Worm (Caenorhabditis elegans) whole organism, young adult: ENCODE measurements around the gene F39H12.3.

Experiments
- B0336.3 ChIP-seq: fragments of 200-800 bp; sonication (Bioruptor generic); IDR thresholded peaks from 2 replicates; pipeline ENCODE4 v1.3.6; 2022; ENCODE audit warnings: missing genetic modification characterization, missing compliant biosample characterization
- D2030.7 ChIP-seq: fragments of 200-800 bp; sonication (Bioruptor generic); IDR thresholded peaks from 2 replicates; pipeline ENCODE4 v1.3.6; 2022; ENCODE audit warnings: missing genetic modification reagents, missing genetic modification characterization, missing compliant biosample characterization
- F39B2.1 ChIP-seq: fragments of 200-800 bp; sonication (Bioruptor generic); IDR thresholded peaks from 2 replicates; pipeline ENCODE4 v1.3.6; 2022; ENCODE audit warnings: missing genetic modification reagents, missing genetic modification characterization, missing compliant biosample characterization
- F57A8.1 ChIP-seq: fragments of 200-800 bp; sonication (Bioruptor generic); optimal IDR thresholded peaks from 2 replicates; lab custom pipeline; 2018; ENCODE audit warnings: mild to moderate bottlenecking, missing genetic modification characterization, moderate library complexity, missing compliant biosample characterization
- K12H6.12 ChIP-seq: fragments of 200-800 bp; sonication (Bioruptor generic); optimal IDR thresholded peaks from 2 replicates; lab custom pipeline; 2018; ENCODE audit warnings: mild to moderate bottlenecking, missing genetic modification characterization, missing compliant biosample characterization
- T26A5.8 ChIP-seq: sonication (generic microtip); optimal IDR thresholded peaks from 2 replicates; lab custom pipeline; 2016; ENCODE audit warnings: missing genetic modification characterization, missing compliant biosample characterization
- Y53G8AR.9 ChIP-seq: fragments of 200-800 bp; sonication (Bioruptor generic); conservative IDR thresholded peaks from 2 replicates; pipeline ENCODE4 v1.3.6; 2022; ENCODE audit warnings: missing genetic modification reagents, missing genetic modification characterization, missing compliant biosample characterization
- attf-3 ChIP-seq: fragments of 200-800 bp; sonication (Bioruptor generic); conservative IDR thresholded peaks from 2 replicates; pipeline ENCODE4 v1.3.6; 2022; ENCODE audit warnings: missing genetic modification reagents, missing genetic modification characterization, missing compliant biosample characterization
- attf-5 ChIP-seq: fragments of 200-800 bp; sonication (Bioruptor generic); optimal IDR thresholded peaks from 2 replicates; lab custom pipeline; 2018; ENCODE audit warnings: mild to moderate bottlenecking, missing genetic modification characterization, missing compliant biosample characterization
- bed-1 ChIP-seq: fragments of 200-800 bp; sonication (Bioruptor generic); IDR thresholded peaks from 2 replicates; pipeline ENCODE4 v1.3.6; 2022; ENCODE audit warnings: missing genetic modification reagents, missing genetic modification characterization, missing compliant biosample characterization
- cebp-1 ChIP-seq, 2 experiments: fragments of 200-800 bp in 1 of 2; sonication (Bioruptor generic) in 1 of 2; sonication (generic microtip) in 1 of 2; IDR thresholded peaks in 1 of 2; optimal IDR thresholded peaks in 1 of 2; 2 replicates each; pipeline versions ENCODE4 v1.3.6 to Lab custom; 2017 to 2022; ENCODE audit warnings: missing compliant biosample characterization in 2 of 2, missing genetic modification characterization in 2 of 2, mild to moderate bottlenecking in 1 of 2, missing genetic modification reagents in 1 of 2, moderate library complexity in 1 of 2
- cebp-2 ChIP-seq: fragments of 200-800 bp; sonication (Bioruptor generic); IDR thresholded peaks from 2 replicates; pipeline ENCODE4 v1.3.6; 2022; ENCODE audit warnings: missing genetic modification characterization, missing compliant biosample characterization
- ceh-27 ChIP-seq: fragments of 200-800 bp; sonication (Bioruptor generic); optimal IDR thresholded peaks from 2 replicates; lab custom pipeline; 2018; ENCODE audit warnings: mild to moderate bottlenecking, missing genetic modification characterization, moderate library complexity, missing compliant biosample characterization
- dox-1 ChIP-seq: fragments of 200-800 bp; sonication (Bioruptor generic); IDR thresholded peaks from 2 replicates; pipeline ENCODE4 v1.3.6; 2022; ENCODE audit warnings: missing genetic modification reagents, missing genetic modification characterization, missing compliant biosample characterization
- efl-1 ChIP-seq: fragments of 150-350 bp; optimal IDR thresholded peaks from 2 replicates; lab custom pipeline; 2014; ENCODE audit warnings: missing biosample characterization, missing genetic modification reagents, missing genetic modification characterization
- egl-18 ChIP-seq: fragments of 200-800 bp; sonication (Bioruptor generic); IDR thresholded peaks from 2 replicates; pipeline ENCODE4 v1.3.6; 2022; ENCODE audit warnings: missing genetic modification reagents, missing genetic modification characterization, missing compliant biosample characterization
- egrh-3 ChIP-seq: fragments of 200-800 bp; sonication (Bioruptor generic); IDR thresholded peaks from 2 replicates; pipeline ENCODE4 v1.3.6; 2022; ENCODE audit warnings: missing genetic modification reagents, missing genetic modification characterization, missing compliant biosample characterization
- ekl-4 ChIP-seq: fragments of 200-800 bp; sonication (Bioruptor generic); IDR thresholded peaks from 2 replicates; pipeline ENCODE4 v1.3.6; 2022; ENCODE audit warnings: missing genetic modification reagents, missing genetic modification characterization, missing compliant biosample characterization
- hlh-12 ChIP-seq: sonication (generic microtip); optimal IDR thresholded peaks from 2 replicates; lab custom pipeline; 2016; ENCODE audit warnings: missing genetic modification characterization, missing compliant biosample characterization
- hmg-1.2 ChIP-seq: fragments of 200-800 bp; sonication (Bioruptor generic); IDR thresholded peaks from 2 replicates; pipeline ENCODE4 v1.3.6; 2022; ENCODE audit warnings: missing genetic modification reagents, missing genetic modification characterization, missing compliant biosample characterization
- hrde-1 ChIP-seq: sonication (generic microtip); optimal IDR thresholded peaks from 2 replicates; lab custom pipeline; 2016; ENCODE audit warnings: missing genetic modification characterization, mild to moderate bottlenecking, missing compliant biosample characterization, moderate library complexity, missing genotype, missing genetic modification reagents, borderline replicate concordance
- hsf-1 ChIP-seq: fragments of 200-800 bp; sonication (Bioruptor generic); IDR thresholded peaks from 2 replicates; pipeline ENCODE4 v1.3.6; 2022; ENCODE audit warnings: missing genetic modification reagents, missing genetic modification characterization, missing compliant biosample characterization
- lag-1 ChIP-seq: fragments of 200-800 bp; sonication (Bioruptor generic); IDR thresholded peaks from 2 replicates; pipeline ENCODE4 v1.3.6; 2022; ENCODE audit warnings: missing genetic modification reagents, missing genetic modification characterization, missing compliant biosample characterization
- lin-40 ChIP-seq: sonication (generic microtip); optimal IDR thresholded peaks from 2 replicates; lab custom pipeline; 2016; ENCODE audit warnings: missing genetic modification characterization, mild to moderate bottlenecking, missing compliant biosample characterization, missing genotype, missing genetic modification reagents
- lsl-1 ChIP-seq: fragments of 200-800 bp; sonication (Bioruptor generic); optimal IDR thresholded peaks from 2 replicates; lab custom pipeline; 2018; ENCODE audit warnings: mild to moderate bottlenecking, missing genetic modification characterization, moderate library complexity, missing compliant biosample characterization
- madf-3 ChIP-seq: fragments of 200-800 bp; sonication (Bioruptor generic); IDR thresholded peaks from 2 replicates; pipeline ENCODE4 v1.3.6; 2022; ENCODE audit warnings: missing genetic modification reagents, missing genetic modification characterization, missing compliant biosample characterization
- madf-6 ChIP-seq: fragments of 200-800 bp; sonication (Bioruptor generic); IDR thresholded peaks from 2 replicates; pipeline ENCODE4 v1.3.6; 2022; ENCODE audit warnings: missing genetic modification reagents, missing genetic modification characterization, missing compliant biosample characterization
- mcd-1 ChIP-seq: fragments of 200-800 bp; sonication (Bioruptor generic); IDR thresholded peaks from 2 replicates; pipeline ENCODE4 v1.3.6; 2022; ENCODE audit warnings: missing genetic modification reagents, missing genetic modification characterization, missing compliant biosample characterization
- mxl-1 ChIP-seq: sonication (generic microtip); optimal IDR thresholded peaks from 2 replicates; lab custom pipeline; 2016; ENCODE audit warnings: missing genetic modification characterization, missing compliant biosample characterization
- nhr-179 ChIP-seq: sonication (generic microtip); optimal IDR thresholded peaks from 2 replicates; lab custom pipeline; 2016; ENCODE audit warnings: mild to moderate bottlenecking, missing genetic modification characterization, missing compliant biosample characterization
- nhr-27 ChIP-seq: fragments of 200-800 bp; sonication (Bioruptor generic); optimal IDR thresholded peaks from 2 replicates; lab custom pipeline; 2018; ENCODE audit warnings: mild to moderate bottlenecking, missing genetic modification characterization, moderate library complexity, missing compliant biosample characterization
- nhr-80 ChIP-seq: sonication (generic microtip); optimal IDR thresholded peaks from 2 replicates; lab custom pipeline; 2016; ENCODE audit warnings: missing genetic modification characterization, missing compliant biosample characterization
- nhr-90 ChIP-seq: sonication (generic microtip); optimal IDR thresholded peaks from 2 replicates; lab custom pipeline; 2016; ENCODE audit warnings: missing genotype, mild to moderate bottlenecking, missing genetic modification characterization, missing compliant biosample characterization
- rcor-1 ChIP-seq: fragments of 200-800 bp; sonication (Bioruptor generic); IDR thresholded peaks from 2 replicates; pipeline ENCODE4 v1.3.6; 2022; ENCODE audit warnings: missing genetic modification reagents, missing genetic modification characterization, missing compliant biosample characterization
- rpc-1 ChIP-seq, 2 experiments: fragments of 150-350 bp in 1 of 2; sonication (generic microtip) in 1 of 2; optimal IDR thresholded peaks; 2 replicates each; lab custom pipeline; 2014 to 2018; ENCODE audit warnings: missing biosample characterization in 1 of 2, missing genetic modification characterization in 1 of 2, missing genetic modification reagents in 1 of 2, missing genotype in 1 of 2
- sdz-38 ChIP-seq: sonication (generic microtip); optimal IDR thresholded peaks from 2 replicates; lab custom pipeline; 2016; ENCODE audit warnings: missing genotype, missing genetic modification characterization, missing compliant biosample characterization
- sea-2 ChIP-seq: fragments of 200-800 bp; sonication (Bioruptor generic); IDR thresholded peaks from 2 replicates; pipeline ENCODE4 v1.3.6; 2022; ENCODE audit warnings: missing genetic modification characterization, missing compliant biosample characterization
- snpc-4 ChIP-seq, 5 experiments: fragments of 150-350 bp in 1 of 5; sonication (generic microtip) in 4 of 5; optimal IDR thresholded peaks; 2 replicates each; lab custom pipeline; 2014 to 2018; ENCODE audit warnings: missing genetic modification characterization in 5 of 5, missing biosample characterization in 3 of 5, antibody characterized with exemption in 2 of 5, mild to moderate bottlenecking in 2 of 5, missing compliant biosample characterization in 2 of 5, missing genotype in 2 of 5, moderate library complexity in 2 of 5, missing genetic modification reagents in 1 of 5
- sptf-2 ChIP-seq: fragments of 200-800 bp; sonication (Bioruptor generic); optimal IDR thresholded peaks from 2 replicates; lab custom pipeline; 2018; ENCODE audit warnings: mild to moderate bottlenecking, missing genetic modification characterization, missing compliant biosample characterization
- unc-130 ChIP-seq: sonication (generic microtip); optimal IDR thresholded peaks from 2 replicates; lab custom pipeline; 2016; ENCODE audit warnings: missing genetic modification reagents, missing genetic modification characterization, missing compliant biosample characterization
- xnd-1 ChIP-seq: sonication (generic microtip); optimal IDR thresholded peaks from 2 replicates; lab custom pipeline; 2016; ENCODE audit warnings: missing genotype, missing genetic modification reagents, missing genetic modification characterization, missing compliant biosample characterization
- zfh-2 ChIP-seq: fragments of 200-800 bp; sonication (Bioruptor generic); conservative IDR thresholded peaks from 2 replicates; pipeline ENCODE4 v1.3.6; 2022; ENCODE audit warnings: missing genetic modification reagents, missing genetic modification characterization, missing compliant biosample characterization
- ztf-3 ChIP-seq: fragments of 200-800 bp; sonication (Bioruptor generic); optimal IDR thresholded peaks from 2 replicates; lab custom pipeline; 2018; ENCODE audit warnings: mild to moderate bottlenecking, missing genetic modification characterization, missing compliant biosample characterization

The F39H12.3 gene

ce11 chrX:871957-872715, 30.8 kb upstream of the F39H12.3 start, which contains the start of gene F56F10.1 (continued):
- TF ChIP-seq snpc-4 (GFP tag; optimal IDR thresholded peaks at IDR 0.05; lab: Kevin White, UChicago) (peak; percentile 35), snpc-4 (tag; optimal IDR thresholded peaks at IDR 0.05; lab: Kevin White, UChicago) (peak; percentile 20 to 93 (median 72)), hsf-1 (GFP tag; lab: Robert Waterston, UW) (no peak), sea-2 (GFP tag; lab: Robert Waterston, UW) (no peak), T26A5.8 (no peak), hrde-1 (tag; lab: Kevin White, UChicago) (no peak), nhr-27 (tag; lab: Kevin White, UChicago) (no peak), unc-130 (GFP tag; lab: Kevin White, UChicago) (no peak), F39B2.1 (0 out of 2 replicates have a peak, but pooled peaks have one; percentile 39), sdz-38 (no peak), ceh-27 (GFP tag; lab: Kevin White, UChicago) (no peak), hlh-12 (tag; lab: Kevin White, UChicago) (no peak), attf-3 (GFP tag; lab: Robert Waterston, UW) (no peak), cebp-2 (no peak), Y53G8AR.9 (no peak), sptf-2 (GFP tag; lab: Kevin White, UChicago) (no peak), ekl-4 (no peak)

- TF ChIP-seq mxl-1 (tag; lab: Kevin White, UChicago) (no peak), zfh-2 (peak; percentile 74), T26A5.8 (no peak), cebp-1 (GFP tag; IDR thresholded peaks at IDR 0.05; lab: Robert Waterston, UW) (peak; percentile 70; the same call in 1 of the 2 replicates), cebp-1 (tag; optimal IDR thresholded peaks at IDR 0.05; lab: Kevin White, UChicago) (peak; percentile 93), madf-3 (GFP tag; lab: Robert Waterston, UW) (0 out of 2 replicates have a peak, but pooled peaks have one; percentile 16), hmg-1.2 (GFP tag; lab: Robert Waterston, UW) (peak; percentile 83), mcd-1 (GFP tag; lab: Robert Waterston, UW) (peak; percentile 41; the same call in 1 of the 2 replicates), sptf-2 (GFP tag; lab: Kevin White, UChicago) (no peak), rcor-1 (GFP tag; lab: Robert Waterston, UW) (0 out of 2 replicates have a peak, but pooled peaks have one; percentile 22), dox-1 (peak; percentile 58; the same call in 1 of the 2 replicates), nhr-80 (peak; percentile 26), egrh-3 (GFP tag; lab: Robert Waterston, UW) (peak; percentile 29; the same call in 1 of the 2 replicates)
Observed at ce11 chrX:871020-871419, 29.7 kb upstream of the F39H12.3 start, which contains the start of gene lgl-1. Gene lgl-1, minus strand, starts transcription at chrX:871089.

ce11 chrX:865214-865613, 23.9 kb upstream of the F39H12.3 start:
- TF ChIP-seq efl-1 (GFP tag; lab: Kevin White, UChicago) (no peak), lag-1 (GFP tag; lab: Robert Waterston, UW) (no peak), egl-18 (no peak), nhr-179 (no peak), rpc-1 (optimal IDR thresholded peaks at IDR 0.05; lab: Kevin White, UChicago) (peak; percentile 56), rpc-1 (tag; optimal IDR thresholded peaks at IDR 0.05; lab: Kevin White, UChicago) (peak; percentile 77), madf-6 (0 out of 2 replicates have a peak, but pooled peaks have one; percentile 12), snpc-4 (GFP tag; optimal IDR thresholded peaks at IDR 0.05; lab: Kevin White, UChicago) (no peak), snpc-4 (tag; optimal IDR thresholded peaks at IDR 0.05; lab: Kevin White, UChicago) (no peak), attf-5 (GFP tag; lab: Kevin White, UChicago) (no peak), F57A8.1 (GFP tag; lab: Kevin White, UChicago) (no peak), nhr-90 (tag; lab: Kevin White, UChicago) (no peak), xnd-1 (no peak), B0336.3 (no peak), K12H6.12 (tag; lab: Kevin White, UChicago) (no peak), lin-40 (tag; lab: Kevin White, UChicago) (no peak), lsl-1 (GFP tag; lab: Kevin White, UChicago) (no peak), D2030.7 (0 out of 2 replicates have a peak, but pooled peaks have one; percentile 13), bed-1 (GFP tag; lab: Robert Waterston, UW) (no peak), sdz-38 (no peak), ztf-3 (no peak)
